Worm (Caenorhabditis elegans) whole organism, midembryonic: ENCODE data around the gene sri-77.

Experiments used
- flt-1 ChIP-seq: fragments of 200-800 bp; sonication (Bioruptor generic); IDR thresholded peaks from 2 replicates; pipeline ENCODE4 v1.3.6; 2022; ENCODE audit warnings: missing genetic modification characterization, missing compliant biosample characterization
- med-1 ChIP-seq: sonication (generic microtip); optimal IDR thresholded peaks from 2 replicates; lab custom pipeline; 2017; ENCODE audit warnings: missing genetic modification characterization, mild to moderate bottlenecking, missing compliant biosample characterization, antibody characterized with exemption, missing genetic modification reagents; ENCODE audit not compliant: insufficient read depth
- ztf-23 ChIP-seq: fragments of 200-800 bp; sonication (Bioruptor generic); IDR thresholded peaks from 2 replicates; pipeline ENCODE4 v1.3.6; 2022; ENCODE audit warnings: missing genetic modification reagents, missing genetic modification characterization, missing compliant biosample characterization
- ztf-29 ChIP-seq: fragments of 200-800 bp; sonication (Bioruptor generic); IDR thresholded peaks from 2 replicates; pipeline ENCODE4 v1.3.6; 2022; ENCODE audit warnings: missing genetic modification reagents, missing genetic modification characterization, missing compliant biosample characterization

- no peak for TF ChIP-seq flt-1 (GFP tag; lab: Robert Waterston, UW)
- no peak for TF ChIP-seq ztf-29 (GFP tag; lab: Robert Waterston, UW)
- TF ChIP-seq med-1 (GFP tag; lab: Kevin White, UChicago): no peak
- TF ChIP-seq ztf-23 (GFP tag; lab: Robert Waterston, UW): no peak
Measured at ce11 chrII:2563973-2564372, 41.2 kb downstream of the sri-77 start, which contains the start of gene nep-18.
